Worm (Caenorhabditis elegans) whole organism, young adult: Measurements from ENCODE around the gene C56C10.6.

Experiments
- dox-1 ChIP-seq: fragments of 200-800 bp; sonication (Bioruptor generic); IDR thresholded peaks from 2 replicates; pipeline ENCODE4 v1.3.6; 2022; ENCODE audit warnings: missing genetic modification reagents, missing genetic modification characterization, missing compliant biosample characterization
- lin-26 ChIP-seq: fragments of 200-800 bp; sonication (Bioruptor generic); IDR thresholded peaks from 2 replicates; pipeline ENCODE4 v1.3.6; 2022; ENCODE audit warnings: missing genetic modification reagents, missing genetic modification characterization, missing compliant biosample characterization
- mxl-1 ChIP-seq: sonication (generic microtip); optimal IDR thresholded peaks from 2 replicates; lab custom pipeline; 2016; ENCODE audit warnings: missing genetic modification characterization, missing compliant biosample characterization
- nfyb-1 ChIP-seq: fragments of 200-800 bp; sonication (Bioruptor generic); IDR thresholded peaks from 2 replicates; pipeline ENCODE4 v1.3.6; 2022; ENCODE audit warnings: missing genetic modification reagents, missing genetic modification characterization, missing compliant biosample characterization
- pbrm-1 ChIP-seq: fragments of 200-800 bp; sonication (Bioruptor generic); IDR thresholded peaks from 2 replicates; pipeline ENCODE4 v1.3.6; 2022; ENCODE audit warnings: missing genetic modification reagents, missing genetic modification characterization, missing compliant biosample characterization
- zim-3 ChIP-seq: sonication (generic microtip); optimal IDR thresholded peaks from 2 replicates; lab custom pipeline; 2017; ENCODE audit warnings: mild to moderate bottlenecking, missing genetic modification characterization, moderate library complexity, missing compliant biosample characterization

C56C10.6 gene

DNA sequence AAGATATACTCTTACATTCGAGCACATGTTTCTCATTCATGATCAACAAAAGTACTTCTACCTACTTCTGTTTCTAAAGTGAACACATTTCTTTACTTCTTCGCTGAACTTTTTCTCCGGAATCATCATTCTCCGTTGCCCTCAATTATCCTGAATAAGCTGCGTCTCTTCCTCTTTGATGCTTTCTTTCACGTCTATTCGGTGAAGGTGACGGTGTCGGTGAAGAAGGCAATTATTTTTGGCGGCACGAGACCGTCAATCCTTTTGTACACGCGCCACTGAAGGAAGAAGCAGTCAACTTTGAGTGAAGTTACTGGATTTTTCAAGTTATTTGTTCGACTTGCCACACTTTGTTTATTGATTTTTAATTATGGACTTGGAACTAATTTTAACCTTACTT, 49.6 kb downstream of the C56C10.6 start, which contains the start of gene abch-1:
Gene abch-1 (minus strand): TSS at position 101 of the 400 bp plus-strand sequence.
- TF ChIP-seq zim-3, result no peak
- no peak for TF ChIP-seq nfyb-1 (GFP tag; lab: Robert Waterston, UW)
- no peak for TF ChIP-seq pbrm-1 (GFP tag; lab: Robert Waterston, UW)
- no peak for TF ChIP-seq mxl-1
- TF ChIP-seq lin-26 (GFP tag; lab: Robert Waterston, UW), result no peak
- TF ChIP-seq dox-1 (GFP tag; lab: Robert Waterston, UW), result no peak
